Worm (Caenorhabditis elegans): ENCODE measurements around the gene srw-76.
A peak's percentile ranks its signal among the peaks of the same experiment; 100 is the strongest.

Gene srw-76

ce11 chrV:16622754-16623261 is 15.3 kb downstream of the srw-76 start, which contains the start of gene Y70C5A.2 (continued):
- TF ChIP-seq C06A6.2 (GFP tag; conservative IDR thresholded peaks at IDR 0.05) (no peak), pbrm-1 (GFP tag; IDR thresholded peaks at IDR 0.05) (peak; percentile 80), tbx-9 (tag; optimal IDR thresholded peaks at IDR 0.05; ENCODE audit: borderline replicate concordance) (no peak), zfh-2 (GFP tag; conservative IDR thresholded peaks at IDR 0.05) (peak; percentile 52), C17E4.6 (GFP tag; IDR thresholded peaks at IDR 0.05) (no peak)

ce11 chrV:16621894-16622293 is 16.2 kb downstream of the srw-76 start:
- peak; percentile 83 for TF ChIP-seq him-1 (tag; optimal IDR thresholded peaks at IDR 0.05)
- TF ChIP-seq rpc-1 (optimal IDR thresholded peaks at IDR 0.05): peak; percentile 61
- peak; percentile 76 for TF ChIP-seq rpc-1 (tag; optimal IDR thresholded peaks at IDR 0.05)
- peak; percentile 29 for TF ChIP-seq attf-5 (GFP tag; optimal IDR thresholded peaks at IDR 0.05)
- TF ChIP-seq rec-8 (tag; optimal IDR thresholded peaks at IDR 0.05): no peak
- TF ChIP-seq dox-1 (GFP tag; IDR thresholded peaks at IDR 0.05): peak; percentile 60; the same call in 1 of the 2 replicates
- TF ChIP-seq cebp-1 (GFP tag; IDR thresholded peaks at IDR 0.05): no peak
- TF ChIP-seq cebp-1 (tag; optimal IDR thresholded peaks at IDR 0.05): no peak
- 0 out of 2 replicates have a peak, but pooled peaks have one; percentile 28 for TF ChIP-seq cebp-2 (GFP tag; IDR thresholded peaks at IDR 0.05)
- TF ChIP-seq mxl-1 (tag; optimal IDR thresholded peaks at IDR 0.05): no peak
- TF ChIP-seq ceh-27 (GFP tag; optimal IDR thresholded peaks at IDR 0.05): peak; percentile 18
- TF ChIP-seq die-1 (tag; optimal IDR thresholded peaks at IDR 0.05): peak; percentile 33
- peak; percentile 93 for TF ChIP-seq tbp1 (GFP tag; optimal IDR thresholded peaks at IDR 0.05)
- no peak for TF ChIP-seq snpc-4 (GFP tag; optimal IDR thresholded peaks at IDR 0.05)
- peak in 2 of 4 experiments; percentile 1 to 58 for TF ChIP-seq snpc-4 (tag; optimal IDR thresholded peaks at IDR 0.05)
- 0 out of 2 replicates have a peak, but pooled peaks have one; percentile 30 for TF ChIP-seq D2030.7 (GFP tag; IDR thresholded peaks at IDR 0.05)
- 0 out of 2 replicates have a peak, but pooled peaks have one; percentile 43 for TF ChIP-seq lag-1 (GFP tag; IDR thresholded peaks at IDR 0.05)
- peak; percentile 82 for TF ChIP-seq B0261.1 (tag; optimal IDR thresholded peaks at IDR 0.05)
- no peak for TF ChIP-seq lin-40 (tag; optimal IDR thresholded peaks at IDR 0.05)
- TF ChIP-seq hmg-1.2 (GFP tag; IDR thresholded peaks at IDR 0.05): peak; percentile 28; the same call in 1 of the 2 replicates
- TF ChIP-seq lin-26 (GFP tag; IDR thresholded peaks at IDR 0.05): peak; percentile 69; the same call in 1 of the 2 replicates
- TF ChIP-seq attf-6 (GFP tag; IDR thresholded peaks at IDR 0.05): peak; percentile 79

- peak; percentile 22 for TF ChIP-seq nhr-80 (tag; optimal IDR thresholded peaks at IDR 0.05)
- no peak for TF ChIP-seq B0261.1 (tag; optimal IDR thresholded peaks at IDR 0.05)
These were observed 17.2 kb downstream of the srw-76 start, which contains the start of gene Y70C5A.3 for ce11 chrV:16620874-16621273. TSS of gene Y70C5A.3 (minus strand) at chrV:16620923.

ce11 chrV:16617462-16617861 is 20.6 kb downstream of the srw-76 start, which contains the start of gene Y70C5A.4:
TSS of gene Y70C5A.4 (plus strand) at chrV:16617762.
- TF ChIP-seq B0336.3 (GFP tag; IDR thresholded peaks at IDR 0.05) (no peak), Y53F4B.3 (GFP tag; IDR thresholded peaks at IDR 0.05) (no peak), hmg-20 (GFP tag; IDR thresholded peaks at IDR 0.05) (no peak), dpl-1 (GFP tag; optimal IDR thresholded peaks at IDR 0.05) (no peak), tbp1 (GFP tag; optimal IDR thresholded peaks at IDR 0.05) (no peak), let-526 (GFP tag; IDR thresholded peaks at IDR 0.05) (no peak), T07F8.4 (tag; optimal IDR thresholded peaks at IDR 0.05) (no peak), tbx-9 (tag; optimal IDR thresholded peaks at IDR 0.05; ENCODE audit: borderline replicate concordance) (no peak), rcor-1 (GFP tag; IDR thresholded peaks at IDR 0.05) (no peak), nhr-179 (tag; optimal IDR thresholded peaks at IDR 0.05) (no peak)
